Worm (Caenorhabditis elegans): ENCODE measurements around the gene T26G10.1.

The T26G10.1 gene

DNA sequence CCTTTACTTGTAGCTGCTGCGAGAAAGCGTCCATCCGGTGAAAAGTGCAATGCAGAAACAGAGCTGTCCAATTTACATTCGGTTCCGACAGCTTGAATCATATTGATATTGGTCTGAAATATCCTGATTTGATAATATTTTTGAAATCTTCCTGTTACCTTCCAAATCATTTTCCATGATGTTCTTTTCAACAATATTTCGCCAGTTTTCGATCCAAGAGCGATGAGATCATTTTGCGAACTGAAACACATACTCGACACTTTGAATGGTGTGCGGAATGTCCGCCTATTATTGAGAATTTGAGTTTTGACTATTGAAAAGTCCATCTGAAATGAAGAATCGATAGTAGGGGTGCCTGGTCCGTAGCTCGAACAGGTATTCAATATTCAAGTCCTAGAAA, 34.7 kb upstream of the T26G10.1 start, which contains the start of gene emb-30:
emb-30 (minus strand) TSS at position 328 of the 400 bp plus-strand sequence.
- TF ChIP-seq ceh-30 (tag; optimal IDR thresholded peaks at IDR 0.05) (no peak), ceh-34 (tag; optimal IDR thresholded peaks at IDR 0.05) (no peak), pqm-1 (tag; optimal IDR thresholded peaks at IDR 0.05) (no peak), madf-2 (tag; optimal IDR thresholded peaks at IDR 0.05) (no peak), elt-4 (tag; optimal IDR thresholded peaks at IDR 0.05) (no peak), C38D4.7 (GFP tag; optimal IDR thresholded peaks at IDR 0.05) (no peak)

DNA sequence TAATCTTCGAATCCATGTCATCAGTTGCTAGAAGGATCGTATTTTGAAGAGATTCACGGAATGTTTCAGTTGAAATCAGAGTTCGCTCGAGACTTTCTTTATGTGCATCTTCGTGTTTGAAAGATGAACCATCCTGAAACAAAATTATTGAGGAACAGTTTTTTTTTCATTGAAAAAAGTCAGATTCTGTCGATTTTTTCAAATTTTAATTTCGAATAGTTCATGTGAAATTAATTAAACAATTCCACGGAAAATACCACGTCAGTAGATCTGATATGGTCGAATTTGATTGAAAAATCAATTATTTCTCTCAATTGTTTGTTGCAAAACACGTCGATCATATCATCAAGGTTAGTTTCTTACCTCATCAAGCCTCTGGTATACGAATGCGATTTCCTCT, 33.0 kb upstream of the T26G10.1 start, which contains the start of gene F54C8.1:
F54C8.1 (plus strand) TSS at position 301 of the 400 bp plus-strand sequence.
- no peak for TF ChIP-seq ceh-18 (tag; optimal IDR thresholded peaks at IDR 0.05)
- no peak for TF ChIP-seq ref-2 (tag; optimal IDR thresholded peaks at IDR 0.05)
- TF ChIP-seq unc-3 (GFP tag; conservative IDR thresholded peaks at IDR 0.05) = no peak
- no peak for TF ChIP-seq unc-3 (tag; optimal IDR thresholded peaks at IDR 0.05)
- no peak for TF ChIP-seq sox-4 (tag; optimal IDR thresholded peaks at IDR 0.05)
- no peak for TF ChIP-seq sdc-2 (tag; optimal IDR thresholded peaks at IDR 0.05)
- TF ChIP-seq unc-86 (tag; optimal IDR thresholded peaks at IDR 0.05) = no peak
- no peak for TF ChIP-seq elt-4 (tag; optimal IDR thresholded peaks at IDR 0.05)
- TF ChIP-seq fkh-10 (GFP tag; optimal IDR thresholded peaks at IDR 0.05) = no peak
- TF ChIP-seq zip-5 (tag; optimal IDR thresholded peaks at IDR 0.05) = no peak
- no peak for TF ChIP-seq syd-9 (tag; optimal IDR thresholded peaks at IDR 0.05)
- TF ChIP-seq ceh-24 (tag; optimal IDR thresholded peaks at IDR 0.05) = no peak
- TF ChIP-seq ztf-16 (tag; optimal IDR thresholded peaks at IDR 0.05) = no peak
- no peak for TF ChIP-seq T23F11.4 (GFP tag; optimal IDR thresholded peaks at IDR 0.05)
- TF ChIP-seq K02D7.2 (tag; optimal IDR thresholded peaks at IDR 0.05) = no peak
- TF ChIP-seq K09A11.1 (tag; optimal IDR thresholded peaks at IDR 0.05; ENCODE audit: insufficient read depth) = no peak
- TF ChIP-seq ama-1 (optimal IDR thresholded peaks at IDR 0.05) = no peak
- TF ChIP-seq ceh-14 (tag; optimal IDR thresholded peaks at IDR 0.05) = no peak
- no peak for TF ChIP-seq ceh-2 (tag; optimal IDR thresholded peaks at IDR 0.05)
- TF ChIP-seq C38D4.7 (GFP tag; optimal IDR thresholded peaks at IDR 0.05) = no peak

- TF ChIP-seq ceh-30 (tag; optimal IDR thresholded peaks at IDR 0.05) = no peak
- TF ChIP-seq ceh-6 (GFP tag; optimal IDR thresholded peaks at IDR 0.05) = no peak
- no peak for TF ChIP-seq elt-4 (tag; optimal IDR thresholded peaks at IDR 0.05)
- no peak for TF ChIP-seq ceh-9 (tag; optimal IDR thresholded peaks at IDR 0.05)
- TF ChIP-seq hlh-8 (tag; optimal IDR thresholded peaks at IDR 0.05) = no peak
- no peak for TF ChIP-seq elt-2 (tag; optimal IDR thresholded peaks at IDR 0.05)
These were observed 28.6 kb upstream of the T26G10.1 start for ce11 chrIII:9434999-9435398.

DNA sequence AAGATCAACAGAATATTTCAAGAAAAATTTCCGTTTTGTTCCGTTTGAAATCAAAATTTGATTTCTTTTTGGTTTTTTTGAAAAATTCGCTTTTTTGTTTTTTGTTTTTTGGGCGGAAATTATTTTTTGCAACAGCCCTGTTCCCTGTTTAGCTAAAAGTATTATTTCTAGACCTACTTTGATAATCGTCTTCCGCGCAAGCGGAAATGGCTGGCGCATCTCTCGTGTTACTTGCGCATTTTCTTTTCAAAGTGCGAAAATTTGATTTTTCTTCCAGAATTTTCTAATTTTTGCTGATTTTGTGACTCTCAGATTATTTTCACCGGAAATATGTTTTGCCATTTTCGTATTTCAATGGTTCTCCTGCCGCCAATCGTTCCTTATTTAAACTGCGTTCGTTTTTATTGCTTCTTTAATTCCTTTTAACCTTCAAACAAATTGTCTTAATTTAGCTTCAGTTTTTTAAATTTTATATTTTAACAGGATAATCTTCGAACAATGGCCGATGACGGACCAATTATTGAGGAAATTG, 27.2 kb upstream of the T26G10.1 start, which contains the start of gene cpar-1:
cpar-1 (plus strand) TSS at position 482 of the 532 bp plus-strand sequence.
- TF ChIP-seq unc-42 (tag; optimal IDR thresholded peaks at IDR 0.05) = no peak
- no peak for TF ChIP-seq unc-55 (GFP tag; optimal IDR thresholded peaks at IDR 0.05)
- no peak for TF ChIP-seq lim-6 (tag; optimal IDR thresholded peaks at IDR 0.05)
- no peak for TF ChIP-seq pag-3 (tag; optimal IDR thresholded peaks at IDR 0.05; ENCODE audit: borderline replicate concordance)
- TF ChIP-seq gmeb-2 (tag; optimal IDR thresholded peaks at IDR 0.05) = no peak
- TF ChIP-seq ceh-30 (tag; optimal IDR thresholded peaks at IDR 0.05) = no peak
- TF ChIP-seq fkh-6 (tag; optimal IDR thresholded peaks at IDR 0.05) = no peak

- no peak for TF ChIP-seq ref-2 (tag; optimal IDR thresholded peaks at IDR 0.05)
- no peak for TF ChIP-seq elt-4 (tag; optimal IDR thresholded peaks at IDR 0.05)
- no peak for TF ChIP-seq sox-2 (GFP tag; IDR thresholded peaks at IDR 0.05)
- TF ChIP-seq gmeb-2 (tag; optimal IDR thresholded peaks at IDR 0.05) = no peak
These were observed 19.9 kb upstream of the T26G10.1 start, which contains the start of gene T26G10.5 for ce11 chrIII:9426301-9426700. Gene T26G10.5, minus strand, starts transcription at chrIII:9426401.
